Worm (Caenorhabditis elegans): ENCODE measurements around the gene nspc-18.

The nspc-18 gene

ce11 chrX:14527559-14527958 lies at the start of gene nspc-18:
Gene nspc-18, minus strand, starts transcription at chrX:14527659.
- TF ChIP-seq unc-62 (GFP tag; optimal IDR thresholded peaks at IDR 0.05), result no peak

ce11 chrX:14575920-14576319 lies 48.5 kb upstream of the nspc-18 start:
- no peak for TF ChIP-seq unc-62 (GFP tag; optimal IDR thresholded peaks at IDR 0.05)

ce11 chrX:14572419-14572818 lies 45.0 kb upstream of the nspc-18 start, which contains the start of gene lron-1:
Gene lron-1, plus strand, starts transcription at chrX:14572719.
- TF ChIP-seq unc-62 (GFP tag; optimal IDR thresholded peaks at IDR 0.05), result no peak

- no peak for TF ChIP-seq unc-62 (GFP tag; optimal IDR thresholded peaks at IDR 0.05)
Observed at ce11 chrX:14571277-14571676, 43.8 kb upstream of the nspc-18 start.

ce11 chrX:14568258-14568763 lies 40.9 kb upstream of the nspc-18 start:
- no peak for TF ChIP-seq unc-62 (GFP tag; optimal IDR thresholded peaks at IDR 0.05)

- TF ChIP-seq unc-62 (GFP tag; optimal IDR thresholded peaks at IDR 0.05), result no peak
Observed at ce11 chrX:14566047-14566446, 38.6 kb upstream of the nspc-18 start.

- TF ChIP-seq unc-62 (GFP tag; optimal IDR thresholded peaks at IDR 0.05), result no peak
Observed at ce11 chrX:14565245-14565644, 37.8 kb upstream of the nspc-18 start.

- TF ChIP-seq unc-62 (GFP tag; optimal IDR thresholded peaks at IDR 0.05), result no peak
Observed at ce11 chrX:14563818-14564217, 36.4 kb upstream of the nspc-18 start.

- no peak for TF ChIP-seq unc-62 (GFP tag; optimal IDR thresholded peaks at IDR 0.05)
Observed at ce11 chrX:14562286-14563086, 35.0 kb upstream of the nspc-18 start.

ce11 chrX:14561416-14561973 lies 34.0 kb upstream of the nspc-18 start:
- TF ChIP-seq unc-62 (GFP tag; optimal IDR thresholded peaks at IDR 0.05), result no peak

ce11 chrX:14560297-14560680 lies 32.8 kb upstream of the nspc-18 start:
- TF ChIP-seq unc-62 (GFP tag; optimal IDR thresholded peaks at IDR 0.05), result peak; percentile 47

- TF ChIP-seq unc-62 (GFP tag; optimal IDR thresholded peaks at IDR 0.05), result no peak
Observed at ce11 chrX:14559519-14560296, 32.2 kb upstream of the nspc-18 start.

- no peak for TF ChIP-seq unc-62 (GFP tag; optimal IDR thresholded peaks at IDR 0.05)
Observed at ce11 chrX:14559084-14559483, 31.6 kb upstream of the nspc-18 start.

- no peak for TF ChIP-seq unc-62 (GFP tag; optimal IDR thresholded peaks at IDR 0.05)
Observed at ce11 chrX:14557936-14558554, 30.6 kb upstream of the nspc-18 start, which contains the start of gene nhr-3. Gene nhr-3, plus strand, starts transcription at chrX:14558504.

- no peak for TF ChIP-seq unc-62 (GFP tag; optimal IDR thresholded peaks at IDR 0.05)
Observed at ce11 chrX:14557352-14557935, 30.0 kb upstream of the nspc-18 start.

All from whole organism, dauer.